Fruit fly (Drosophila melanogaster): ENCODE results near the gene CG8607.

Gene CG8607

DNA sequence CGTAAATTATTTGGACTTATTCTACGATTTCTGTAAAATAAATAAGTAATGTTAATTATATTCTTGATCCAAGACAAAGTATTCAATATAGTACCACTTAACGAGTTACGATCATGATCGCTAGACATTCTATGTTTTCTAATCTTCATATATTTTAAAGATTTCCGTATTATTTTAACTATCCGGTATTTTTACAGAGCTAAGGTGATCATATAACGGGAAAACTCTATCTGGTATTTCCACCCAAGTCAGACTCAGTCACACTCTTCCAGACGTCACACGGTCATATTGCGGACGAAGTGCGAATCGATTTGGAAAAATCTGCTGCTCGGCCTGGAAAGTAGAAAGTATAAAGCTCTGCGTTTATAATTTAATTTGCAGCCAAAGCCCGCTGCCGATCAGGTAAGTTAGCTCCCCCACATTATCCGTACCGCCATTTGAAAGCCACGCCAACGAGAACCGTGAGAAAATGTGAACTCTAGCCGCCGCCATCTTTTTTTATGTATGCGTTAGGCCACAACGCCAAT is 19.4 kb downstream of the CG8607 start, which contains the start of the genes lark and eco (continued):
- peak; percentile 30 for TF ChIP-seq CG30020 (tag; optimal IDR thresholded peaks at IDR 0.05)
- peak; percentile 25; the same call in 1 of the 2 replicates for TF ChIP-seq CG13287 (GFP tag; IDR thresholded peaks at IDR 0.05; ENCODE audit: partially characterized antibody)
- 0 out of 2 replicates have a peak, but pooled peaks have one; percentile 10 for TF ChIP-seq vvl (GFP tag; IDR thresholded peaks at IDR 0.05)
- 0 out of 2 replicates have a peak, but pooled peaks have one; percentile 13 for TF ChIP-seq unc-4 (GFP tag; IDR thresholded peaks at IDR 0.05; ENCODE audit: partially characterized antibody)
- TF ChIP-seq CG10209 (GFP tag; optimal IDR thresholded peaks at IDR 0.05), result no peak
- no peak for TF ChIP-seq Camta (GFP tag; optimal IDR thresholded peaks at IDR 0.05)
- peak; percentile 64 for TF ChIP-seq CG14710 (tag; optimal IDR thresholded peaks at IDR 0.05)
- TF ChIP-seq CG8924 (tag; optimal IDR thresholded peaks at IDR 0.05), result peak; percentile 4
- peak; percentile 67 for TF ChIP-seq Med (GFP tag)
- TF ChIP-seq CG2116 (GFP tag; optimal IDR thresholded peaks at IDR 0.05), result peak; percentile 44
- TF ChIP-seq Stat92E (GFP tag; optimal IDR thresholded peaks at IDR 0.05), result peak in 1 of 3 experiments; percentile 4
- peak; percentile 1 for TF ChIP-seq Nf-YC (tag; optimal IDR thresholded peaks at IDR 0.05)
- peak; percentile 60 for TF ChIP-seq CG12299 (tag; optimal IDR thresholded peaks at IDR 0.05)
- TF ChIP-seq onecut (GFP tag; IDR thresholded peaks at IDR 0.05), result peak; percentile 77
- TF ChIP-seq CG2712 (tag; optimal IDR thresholded peaks at IDR 0.05), result peak; percentile 29
- TF ChIP-seq Lhr (GFP tag; optimal IDR thresholded peaks at IDR 0.05), result peak; percentile 1
- TF ChIP-seq en (GFP tag; optimal IDR thresholded peaks at IDR 0.05), result no peak
- no peak for TF ChIP-seq Ptx1 (GFP tag; IDR thresholded peaks at IDR 0.05)
- no peak for TF ChIP-seq Oli (tag; optimal IDR thresholded peaks at IDR 0.05)
- peak; percentile 31; the same call in 1 of the 2 replicates for TF ChIP-seq CG42726 (GFP tag; IDR thresholded peaks at IDR 0.05; ENCODE audit: partially characterized antibody)
- TF ChIP-seq gfzf (GFP tag; optimal IDR thresholded peaks at IDR 0.05), result peak; percentile 89
- TF ChIP-seq Atf6 (GFP tag; IDR thresholded peaks at IDR 0.05), result 0 out of 2 replicates have a peak, but pooled peaks have one; percentile 9
- no peak for TF ChIP-seq CG2875 (GFP tag; optimal IDR thresholded peaks at IDR 0.05)
- TF ChIP-seq Neu2 (GFP tag; optimal IDR thresholded peaks at IDR 0.05; ENCODE audit: borderline replicate concordance), result no peak
- TF ChIP-seq pan (optimal IDR thresholded peaks at IDR 0.05), result no peak
- no peak for TF ChIP-seq pan (GFP tag; optimal IDR thresholded peaks at IDR 0.05 in 1 of 2, IDR thresholded peaks at IDR 0.05 in 1 of 2)
- TF ChIP-seq vnd (GFP tag; IDR thresholded peaks at IDR 0.05; ENCODE audit: partially characterized antibody), result no peak
- no peak for TF ChIP-seq fru (optimal IDR thresholded peaks at IDR 0.05)
- TF ChIP-seq CG3847 (GFP tag; IDR thresholded peaks at IDR 0.05), result peak; percentile 33; the same call in 1 of the 2 replicates
- TF ChIP-seq CG17829 (tag; optimal IDR thresholded peaks at IDR 0.05), result peak; percentile 17
- peak in 1 of 2 experiments; percentile 17 for TF ChIP-seq bsh (GFP tag; optimal IDR thresholded peaks at IDR 0.05)
- peak; percentile 83 for TF ChIP-seq CG10267 (tag; optimal IDR thresholded peaks at IDR 0.05)
- TF ChIP-seq phol (tag; optimal IDR thresholded peaks at IDR 0.05), result peak; percentile 98
- TF ChIP-seq BtbVII (GFP tag; optimal IDR thresholded peaks at IDR 0.05), result peak; percentile 18
- TF ChIP-seq CG4617 (GFP tag; optimal IDR thresholded peaks at IDR 0.05; ENCODE audit: borderline replicate concordance), result peak; percentile 79
- no peak for TF ChIP-seq Side (GFP tag; optimal IDR thresholded peaks at IDR 0.05)
- TF ChIP-seq BEAF-32 (GFP tag; optimal IDR thresholded peaks at IDR 0.05), result peak; percentile 42
- TF ChIP-seq Jarid2 (GFP tag; optimal IDR thresholded peaks at IDR 0.05), result no peak
- TF ChIP-seq Ssrp (tag; optimal IDR thresholded peaks at IDR 0.05), result no peak
- peak; percentile 61 for TF ChIP-seq CG1603 (tag; optimal IDR thresholded peaks at IDR 0.05)
- TF ChIP-seq Bgb (GFP tag; IDR thresholded peaks at IDR 0.05; ENCODE audit: partially characterized antibody), result peak; percentile 47; the same call in 1 of the 2 replicates
- peak; percentile 26 for TF ChIP-seq trem (tag; optimal IDR thresholded peaks at IDR 0.05)
- no peak for TF ChIP-seq CG10565 (GFP tag; optimal IDR thresholded peaks at IDR 0.05)
- no peak for TF ChIP-seq CG5245 (GFP tag; optimal IDR thresholded peaks at IDR 0.05)
